Worm (Caenorhabditis elegans): ENCODE results near the gene R160.12.

ce11 chrX:4383316-4383936 is 5.8 kb upstream of the R160.12 start, which contains the start of gene lst-2:
- TF ChIP-seq hnd-1 (tag; optimal IDR thresholded peaks at IDR 0.05) (no peak), ama-1 (optimal IDR thresholded peaks at IDR 0.05) (no peak), tra-4 (tag; optimal IDR thresholded peaks at IDR 0.05) (no peak), hmg-4 (GFP tag; optimal IDR thresholded peaks at IDR 0.05) (no peak), sea-1 (GFP tag; conservative IDR thresholded peaks at IDR 0.05) (no peak), F13C5.2 (tag; optimal IDR thresholded peaks at IDR 0.05) (no peak), flt-1 (GFP tag; IDR thresholded peaks at IDR 0.05) (no peak), hmbx-1 (tag; optimal IDR thresholded peaks at IDR 0.05) (no peak), tbx-37 (GFP tag; conservative IDR thresholded peaks at IDR 0.05) (no peak), ets-7 (tag; optimal IDR thresholded peaks at IDR 0.05) (no peak), ceh-13 (GFP tag; optimal IDR thresholded peaks at IDR 0.05) (no peak)
